Fruit fly (Drosophila melanogaster): ENCODE results near the gene ImpE2.

The ImpE2 gene

DNA sequence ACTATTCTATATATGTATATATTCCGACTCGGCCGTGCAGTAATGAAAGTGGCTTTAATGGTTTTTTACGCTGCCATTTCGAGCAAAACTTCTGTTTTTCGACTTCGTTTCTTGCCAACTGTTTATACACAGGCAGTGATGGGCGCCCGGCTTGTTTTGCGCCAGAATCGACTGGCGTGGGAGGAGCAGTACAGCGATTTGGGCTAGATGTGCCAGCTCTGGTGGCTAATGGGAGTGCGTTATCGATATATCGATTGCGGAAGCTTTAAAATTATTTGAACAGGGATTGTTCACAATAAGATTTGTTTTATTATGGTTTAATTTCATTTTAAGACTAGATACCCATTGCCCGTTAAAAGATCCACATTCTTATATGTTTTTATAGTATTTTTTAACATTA, 41.3 kb downstream of the ImpE2 start, which contains the start of gene CG14971 (continued):
- no peak for TF ChIP-seq Usf (GFP tag; optimal IDR thresholded peaks at IDR 0.05)
- TF ChIP-seq E2f2 (GFP tag; IDR thresholded peaks at IDR 0.05) = peak; percentile 77
- TF ChIP-seq Atf3 (GFP tag; optimal IDR thresholded peaks at IDR 0.05) = no peak
- peak; percentile 3 for TF ChIP-seq CG12155 (GFP tag; optimal IDR thresholded peaks at IDR 0.05)
- TF ChIP-seq jumu (GFP tag; optimal IDR thresholded peaks at IDR 0.05) = peak; percentile 47
- peak; percentile 67 for TF ChIP-seq CG1603 (tag; optimal IDR thresholded peaks at IDR 0.05)
- TF ChIP-seq zen (tag; optimal IDR thresholded peaks at IDR 0.05) = peak; percentile 75
- TF ChIP-seq CG11723 (GFP tag; optimal IDR thresholded peaks at IDR 0.05) = no peak
- peak; percentile 83; the same call in 1 of the 4 replicates for TF ChIP-seq chinmo (GFP tag; IDR thresholded peaks at IDR 0.05; ENCODE audit: partially characterized antibody)
- no peak for TF ChIP-seq CG17568 (GFP tag; optimal IDR thresholded peaks at IDR 0.05)
- TF ChIP-seq CG3163 (GFP tag; optimal IDR thresholded peaks at IDR 0.05) = peak; percentile 26
- TF ChIP-seq Ets97D (GFP tag; optimal IDR thresholded peaks at IDR 0.05) = peak; percentile 67
- TF ChIP-seq tna (GFP tag; IDR thresholded peaks at IDR 0.05; ENCODE audit: partially characterized antibody) = peak; percentile 78
- TF ChIP-seq NfI (GFP tag; optimal IDR thresholded peaks at IDR 0.05) = peak; percentile 52
- TF ChIP-seq CG14014 (GFP tag; IDR thresholded peaks at IDR 0.05) = peak; percentile 25; the same call in 1 of the 2 replicates
- no peak for TF ChIP-seq ham (GFP tag; IDR thresholded peaks at IDR 0.05)
- TF ChIP-seq NC2α (GFP tag; optimal IDR thresholded peaks at IDR 0.05) = no peak
- peak; percentile 14 for TF ChIP-seq chn (GFP tag; optimal IDR thresholded peaks at IDR 0.05)
- no peak for TF ChIP-seq eyg (GFP tag; optimal IDR thresholded peaks at IDR 0.05)
- TF ChIP-seq CG1647 (GFP tag; optimal IDR thresholded peaks at IDR 0.05) = no peak
- TF ChIP-seq CG10209 (GFP tag; optimal IDR thresholded peaks at IDR 0.05) = no peak
- TF ChIP-seq Mad (GFP tag; optimal IDR thresholded peaks at IDR 0.05) = peak; percentile 44
- peak; percentile 76 for TF ChIP-seq Doc3 (GFP tag; IDR thresholded peaks at IDR 0.05; ENCODE audit: partially characterized antibody)
- TF ChIP-seq CG7928 (GFP tag; optimal IDR thresholded peaks at IDR 0.05) = peak; percentile 46
- TF ChIP-seq CG7963 (GFP tag; IDR thresholded peaks at IDR 0.05; ENCODE audit: partially characterized antibody) = peak; percentile 77
- TF ChIP-seq ems (GFP tag; optimal IDR thresholded peaks at IDR 0.05) = peak; percentile 44
- TF ChIP-seq Rx (GFP tag; IDR thresholded peaks at IDR 0.05) = no peak
- no peak for TF ChIP-seq ara (GFP tag; IDR thresholded peaks at IDR 0.05)
- peak; percentile 38 for TF ChIP-seq CG9797 (GFP tag; optimal IDR thresholded peaks at IDR 0.05)

DNA sequence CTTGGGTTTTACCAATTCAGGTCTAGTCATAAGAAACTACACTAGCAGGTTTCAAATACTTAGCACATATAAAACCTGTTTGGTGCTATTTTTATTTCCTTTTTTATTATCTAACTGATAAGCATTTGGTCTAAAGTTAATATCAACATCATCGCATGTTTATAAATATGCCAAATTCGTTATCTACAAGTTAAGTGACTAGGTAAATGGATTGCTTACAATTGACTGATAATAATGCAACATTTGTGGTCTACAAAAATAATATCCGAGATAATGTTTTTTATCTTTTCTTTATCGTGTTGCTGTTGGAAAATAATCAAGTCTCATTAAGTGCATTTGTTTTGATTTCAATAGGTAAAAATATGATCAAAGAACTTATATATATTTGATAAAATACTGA, 42.8 kb downstream of the ImpE2 start:
- TF ChIP-seq lab (GFP tag; optimal IDR thresholded peaks at IDR 0.05) (peak; percentile 12), CG34376 (GFP tag; optimal IDR thresholded peaks at IDR 0.05) (peak; percentile 66), exex (tag; optimal IDR thresholded peaks at IDR 0.05) (peak; percentile 53), C15 (GFP tag; IDR thresholded peaks at IDR 0.05) (no peak), CG9437 (GFP tag; optimal IDR thresholded peaks at IDR 0.05) (no peak), Fer1 (GFP tag; optimal IDR thresholded peaks at IDR 0.05) (peak; percentile 11), mirr (GFP tag; optimal IDR thresholded peaks at IDR 0.05) (peak; percentile 28), chinmo (GFP tag; IDR thresholded peaks at IDR 0.05; ENCODE audit: partially characterized antibody) (no peak), crp (GFP tag; optimal IDR thresholded peaks at IDR 0.05) (no peak)

DNA sequence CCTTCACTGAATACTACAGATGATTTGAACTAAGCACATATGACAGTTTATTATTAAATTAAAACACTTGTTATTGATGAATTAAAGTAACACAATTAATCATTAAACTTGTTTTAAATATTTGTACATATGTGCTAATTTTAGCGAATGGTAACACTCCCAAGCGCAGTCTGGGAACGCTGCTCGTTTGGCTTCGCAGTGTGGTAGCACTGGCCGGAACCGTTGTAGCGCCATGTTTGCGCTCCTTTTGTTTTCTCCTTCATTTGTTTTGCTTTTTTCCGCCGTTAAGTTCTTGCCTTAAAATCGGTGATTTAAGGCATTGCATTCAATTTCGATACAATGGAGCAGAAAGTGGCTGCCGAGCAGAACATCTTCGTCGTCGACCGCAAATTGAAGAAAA, 46.3 kb downstream of the ImpE2 start, which contains the start of gene CycJ:
Gene CycJ (plus strand): TSS at position 229 of the 400 bp plus-strand sequence.
- TF ChIP-seq Bgb (GFP tag; IDR thresholded peaks at IDR 0.05; ENCODE audit: partially characterized antibody) (0 out of 2 replicates have a peak, but pooled peaks have one; percentile 7), pzg (GFP tag; optimal IDR thresholded peaks at IDR 0.05) (peak; percentile 8), Jarid2 (GFP tag; optimal IDR thresholded peaks at IDR 0.05) (no peak), NC2β (GFP tag; optimal IDR thresholded peaks at IDR 0.05) (no peak), Ets97D (GFP tag; optimal IDR thresholded peaks at IDR 0.05) (peak; percentile 61), Ets65A (GFP tag) (peak; percentile 77), trem (tag; optimal IDR thresholded peaks at IDR 0.05) (peak; percentile 19), Hr51 (GFP tag; optimal IDR thresholded peaks at IDR 0.05) (no peak), lmd (GFP tag; IDR thresholded peaks at IDR 0.05) (no peak), stwl (tag; optimal IDR thresholded peaks at IDR 0.05) (peak; percentile 96), MBD-R2 (GFP tag; IDR thresholded peaks at IDR 0.05) (peak; percentile 6; the same call in 1 of the 2 replicates), phol (tag; optimal IDR thresholded peaks at IDR 0.05) (peak; percentile 87), zfh1 (GFP tag; IDR thresholded peaks at IDR 0.05) (no peak), CG4854 (GFP tag; optimal IDR thresholded peaks at IDR 0.05) (no peak)

Data from whole organism, embryonic.